Worm (Caenorhabditis elegans) whole organism, L3 larva: ENCODE measurements around the gene F38A5.22.

Source experiments
- R02D3.7 ChIP-seq: fragments of 150-350 bp; optimal IDR thresholded peaks from 2 replicates; lab custom pipeline; 2014; ENCODE audit warnings: missing biosample characterization, missing genetic modification characterization
- ZK546.5 ChIP-seq: sonication (generic microtip); optimal IDR thresholded peaks from 2 replicates; lab custom pipeline; 2017; ENCODE audit warnings: missing biosample characterization, missing genetic modification characterization
- ceh-82 ChIP-seq: fragments of 150-350 bp; optimal IDR thresholded peaks from 2 replicates; lab custom pipeline; 2014; ENCODE audit warnings: missing biosample characterization, missing genetic modification characterization
- daf-12 ChIP-seq: fragments of 150-350 bp; optimal IDR thresholded peaks from 2 replicates; lab custom pipeline; 2014; ENCODE audit warnings: missing biosample characterization, missing genetic modification reagents, missing genetic modification characterization
- elt-2 ChIP-seq: sonication (generic microtip); optimal IDR thresholded peaks from 2 replicates; lab custom pipeline; 2016; ENCODE audit warnings: missing genetic modification reagents, mild to moderate bottlenecking, missing genetic modification characterization, missing compliant biosample characterization
- elt-3 ChIP-seq, 3 experiments: fragments of 150-350 bp in 1 of 3; sonication (generic microtip) in 2 of 3; optimal IDR thresholded peaks; 2 replicates in 2 of 3; 4 replicates in 1 of 3; lab custom pipeline; 2014 to 2017; ENCODE audit warnings: missing biosample characterization in 3 of 3, missing genetic modification characterization in 3 of 3
- fos-1 ChIP-seq: fragments of 150-350 bp; optimal IDR thresholded peaks from 2 replicates; lab custom pipeline; 2014; ENCODE audit warnings: missing biosample characterization, missing genetic modification characterization
- lin-15B ChIP-seq: fragments of 150-350 bp; optimal IDR thresholded peaks from 2 replicates; lab custom pipeline; 2014; ENCODE audit warnings: missing biosample characterization, missing genetic modification characterization
- skn-1 ChIP-seq: fragments of 150-350 bp; optimal IDR thresholded peaks from 2 replicates; lab custom pipeline; 2014; ENCODE audit warnings: missing biosample characterization, missing genetic modification characterization
- snpc-4 ChIP-seq: fragments of 150-350 bp; optimal IDR thresholded peaks from 2 replicates; lab custom pipeline; 2014; ENCODE audit warnings: missing biosample characterization, missing genetic modification characterization
- unc-39 ChIP-seq: sonication (generic microtip); optimal IDR thresholded peaks from 4 replicates; lab custom pipeline; 2017; ENCODE audit warnings: missing biosample characterization, missing genetic modification characterization
- zag-1 ChIP-seq: fragments of 150-350 bp; optimal IDR thresholded peaks from 2 replicates; lab custom pipeline; 2014; ENCODE audit warnings: missing biosample characterization, missing genetic modification characterization
- ztf-11 ChIP-seq: fragments of 150-350 bp; optimal IDR thresholded peaks from 2 replicates; lab custom pipeline; 2014; ENCODE audit warnings: missing biosample characterization, missing genetic modification characterization

- TF ChIP-seq fos-1, result no peak
- TF ChIP-seq ceh-82 (tag; lab: Kevin White, UChicago), result no peak
- no peak for TF ChIP-seq ztf-11 (tag; lab: Kevin White, UChicago)
- TF ChIP-seq snpc-4, result no peak
- no peak for TF ChIP-seq unc-39 (tag; lab: Kevin White, UChicago)
- no peak for TF ChIP-seq elt-3 (tag; optimal IDR thresholded peaks at IDR 0.05; lab: Kevin White, UChicago)
- no peak for TF ChIP-seq ZK546.5 (tag; lab: Kevin White, UChicago)
- TF ChIP-seq elt-2 (tag; lab: Kevin White, UChicago), result no peak
- TF ChIP-seq skn-1 (tag; lab: Kevin White, UChicago), result no peak
- no peak for TF ChIP-seq lin-15B (tag; lab: Kevin White, UChicago)
- TF ChIP-seq R02D3.7, result no peak
- no peak for TF ChIP-seq zag-1
- no peak for TF ChIP-seq daf-12 (tag; lab: Kevin White, UChicago)
Measured at ce11 chrIV:6601213-6601724, 5.5 kb upstream of the F38A5.22 start, which contains the start of gene sup-36.
